Fruit fly (Drosophila melanogaster): ENCODE measurements around the gene Cbl.

DNA sequence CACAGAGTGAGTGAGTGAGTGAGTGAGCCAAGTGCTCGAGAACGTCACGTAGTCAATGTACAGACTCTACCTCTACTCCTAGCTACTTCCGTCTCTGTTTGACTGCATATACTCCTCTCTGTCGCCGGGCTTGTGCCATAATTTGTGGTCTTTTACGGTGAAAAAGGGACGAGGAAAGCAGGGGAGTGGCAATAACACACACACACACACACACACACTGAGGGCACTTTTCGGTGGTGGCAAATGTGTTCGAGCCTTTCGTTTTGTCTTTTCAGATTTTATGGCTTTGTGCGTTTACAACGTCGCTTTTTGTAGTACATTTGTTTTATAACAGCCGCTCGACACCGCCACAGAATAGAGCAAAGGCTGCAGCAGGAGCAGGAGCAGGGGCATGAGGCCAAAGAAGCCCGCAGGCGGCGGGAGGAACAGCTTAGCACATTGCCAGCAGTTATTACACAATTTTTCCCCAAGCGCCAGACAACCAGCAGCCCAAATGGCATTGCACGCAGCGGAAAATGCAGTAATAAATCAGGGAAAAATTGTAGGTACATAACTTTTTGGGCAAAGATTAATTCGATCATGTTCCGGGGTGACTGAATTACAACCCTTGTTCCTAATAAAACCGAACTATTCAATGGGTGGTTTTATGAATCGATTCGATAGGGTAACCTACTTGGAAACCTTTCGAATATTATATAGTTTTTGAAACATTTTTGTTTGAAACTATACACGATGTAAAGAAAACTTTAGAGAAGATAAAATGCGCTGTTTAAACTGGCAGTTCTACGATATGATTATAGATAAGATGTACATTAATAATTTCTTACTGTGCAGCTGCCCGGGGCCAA, 34.2 kb downstream of the Cbl start:
- TF ChIP-seq CTCF (optimal IDR thresholded peaks at IDR 0.05) (no peak), CG8478 (optimal IDR thresholded peaks at IDR 0.05) (no peak)

Measured in S2 (cell line).